Worm (Caenorhabditis elegans): ENCODE data around the gene F59A6.2.

DNA sequence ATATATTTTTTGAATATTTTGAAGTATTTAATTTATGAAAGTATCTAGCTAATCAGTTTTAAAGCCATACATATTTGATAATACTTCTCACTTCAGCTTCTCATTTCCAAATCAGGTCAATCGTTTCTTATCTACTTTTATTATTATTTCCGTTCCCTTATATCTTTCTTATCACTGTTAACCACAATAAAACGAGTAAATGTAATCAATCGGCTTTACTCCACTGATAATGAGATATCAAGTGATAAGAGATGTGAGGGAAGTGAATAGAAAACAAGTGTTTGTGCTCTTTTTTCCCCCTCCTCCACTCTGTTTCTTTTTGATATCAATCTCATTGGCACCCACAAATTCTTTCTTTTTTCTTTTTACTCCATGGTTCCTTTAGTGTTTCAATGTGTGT is 47.9 kb upstream of the F59A6.2 start:
- TF ChIP-seq pqm-1 (tag; optimal IDR thresholded peaks at IDR 0.05), result peak; percentile 0
- no peak for TF ChIP-seq lin-39 (tag; optimal IDR thresholded peaks at IDR 0.05)
- TF ChIP-seq zag-1 (tag; optimal IDR thresholded peaks at IDR 0.05), result no peak
- no peak for TF ChIP-seq nhr-47 (tag; optimal IDR thresholded peaks at IDR 0.05)
- no peak for TF ChIP-seq nhr-84 (tag; optimal IDR thresholded peaks at IDR 0.05)
- TF ChIP-seq unc-62 (GFP tag; optimal IDR thresholded peaks at IDR 0.05), result no peak
- TF ChIP-seq ztf-11 (tag; optimal IDR thresholded peaks at IDR 0.05), result no peak
